Worm (Caenorhabditis elegans) whole organism, early embryonic: ENCODE results near the gene hlh-8.

Source experiments
- B0310.2 ChIP-seq: sonication (generic microtip); optimal IDR thresholded peaks from 2 replicates; lab custom pipeline; 2016; ENCODE audit warnings: mild to moderate bottlenecking, missing genetic modification characterization, missing compliant biosample characterization
- F13C5.2 ChIP-seq: sonication (generic microtip); optimal IDR thresholded peaks from 2 replicates; lab custom pipeline; 2017; ENCODE audit warnings: mild to moderate bottlenecking, missing genetic modification characterization, inconsistent platforms, missing compliant biosample characterization
- aly-1 ChIP-seq: sonication (generic microtip); optimal IDR thresholded peaks from 2 replicates; lab custom pipeline; 2016; ENCODE audit warnings: missing genetic modification characterization, missing compliant biosample characterization
- ama-1 ChIP-seq: fragments of 150-350 bp; optimal IDR thresholded peaks from 2 replicates; lab custom pipeline; 2014
- ceh-13 ChIP-seq: fragments of 200-800 bp; sonication (Bioruptor generic); optimal IDR thresholded peaks from 2 replicates; lab custom pipeline; 2018; ENCODE audit warnings: mild to moderate bottlenecking, missing genetic modification characterization, missing compliant biosample characterization
- ceh-36 ChIP-seq: sonication (generic microtip); optimal IDR thresholded peaks from 2 replicates; lab custom pipeline; 2016; ENCODE audit warnings: missing genetic modification characterization, inconsistent platforms, missing compliant biosample characterization
- ets-7 ChIP-seq: sonication (generic microtip); optimal IDR thresholded peaks from 2 replicates; lab custom pipeline; 2016; ENCODE audit warnings: missing genotype, missing genetic modification characterization, missing compliant biosample characterization
- flt-1 ChIP-seq: fragments of 200-800 bp; sonication (Bioruptor generic); IDR thresholded peaks from 2 replicates; pipeline ENCODE4 v1.3.6; 2022; ENCODE audit warnings: missing genetic modification characterization, missing compliant biosample characterization
- hmbx-1 ChIP-seq: sonication (generic microtip); optimal IDR thresholded peaks from 2 replicates; lab custom pipeline; 2016; ENCODE audit warnings: mild to moderate bottlenecking, missing genetic modification characterization, missing compliant biosample characterization
- hmg-4 ChIP-seq: fragments of 200-800 bp; sonication (Bioruptor generic); optimal IDR thresholded peaks from 2 replicates; lab custom pipeline; 2018; ENCODE audit warnings: mild to moderate bottlenecking, missing genetic modification characterization, missing compliant biosample characterization
- hnd-1 ChIP-seq: sonication (generic microtip); optimal IDR thresholded peaks from 2 replicates; lab custom pipeline; 2016; ENCODE audit warnings: missing genetic modification characterization, missing compliant biosample characterization
- pes-1 ChIP-seq: fragments of 200-800 bp; sonication (Bioruptor generic); IDR thresholded peaks from 2 replicates; pipeline ENCODE4 v1.3.6; 2022; ENCODE audit warnings: missing genetic modification reagents, missing genetic modification characterization, missing compliant biosample characterization
- scrt-1 ChIP-seq: fragments of 200-800 bp; sonication (Bioruptor generic); IDR thresholded peaks from 2 replicates; pipeline ENCODE4 v1.3.6; 2022; ENCODE audit warnings: missing genetic modification characterization, missing compliant biosample characterization
- sea-1 ChIP-seq: fragments of 200-800 bp; sonication (Bioruptor generic); conservative IDR thresholded peaks from 2 replicates; pipeline ENCODE4 v1.3.6; 2022; ENCODE audit warnings: missing genetic modification characterization, missing compliant biosample characterization
- tbx-11 ChIP-seq: fragments of 200-800 bp; sonication (Bioruptor generic); IDR thresholded peaks from 2 replicates; pipeline ENCODE4 v1.3.6; 2022; ENCODE audit warnings: missing genetic modification characterization, missing compliant biosample characterization
- tbx-37 ChIP-seq: fragments of 200-800 bp; sonication (Bioruptor generic); conservative IDR thresholded peaks from 2 replicates; pipeline ENCODE4 v1.3.6; 2022; ENCODE audit warnings: missing genetic modification reagents, missing genetic modification characterization, missing compliant biosample characterization
- tra-4 ChIP-seq: sonication (generic microtip); optimal IDR thresholded peaks from 2 replicates; lab custom pipeline; 2017; ENCODE audit warnings: missing genetic modification characterization, missing compliant biosample characterization

hlh-8 gene

DNA sequence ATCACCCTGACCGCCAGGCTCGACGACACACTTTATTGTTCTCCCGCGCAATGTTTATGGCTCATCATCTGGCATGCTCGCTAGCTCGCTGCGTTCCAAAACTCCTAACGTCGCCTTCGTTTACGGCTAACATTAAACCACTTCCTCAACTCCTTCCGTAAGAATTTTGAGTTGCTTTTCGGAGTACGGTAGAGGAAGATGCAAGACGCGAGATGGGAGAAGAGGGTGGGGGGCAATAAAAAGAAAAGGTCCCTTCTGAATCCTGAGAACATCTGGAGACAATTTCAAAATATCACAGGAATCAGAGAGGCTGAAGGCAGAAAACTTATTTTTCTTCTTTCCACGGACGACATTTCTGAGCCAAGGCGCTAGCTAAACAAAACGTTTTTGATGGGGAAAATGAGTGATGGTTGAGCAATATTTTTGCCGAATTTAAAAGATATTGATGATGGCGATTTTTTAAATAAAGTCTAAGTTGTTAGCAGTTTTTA, 1.6 kb downstream of the hlh-8 start:
- TF ChIP-seq flt-1 (GFP tag; lab: Robert Waterston, UW) (no peak), ceh-13 (no peak), ama-1 (lab: Kevin White, UChicago) (no peak), hmbx-1 (no peak), B0310.2 (no peak), ets-7 (no peak), F13C5.2 (no peak), tbx-11 (no peak), hmg-4 (GFP tag; lab: Kevin White, UChicago) (no peak), pes-1 (GFP tag; lab: Robert Waterston, UW) (no peak), ceh-36 (tag; lab: Kevin White, UChicago) (no peak), sea-1 (GFP tag; lab: Robert Waterston, UW) (no peak), scrt-1 (no peak), tbx-37 (GFP tag; lab: Robert Waterston, UW) (no peak), hnd-1 (tag; lab: Kevin White, UChicago) (no peak), tra-4 (no peak), aly-1 (tag; lab: Kevin White, UChicago) (no peak)

DNA sequence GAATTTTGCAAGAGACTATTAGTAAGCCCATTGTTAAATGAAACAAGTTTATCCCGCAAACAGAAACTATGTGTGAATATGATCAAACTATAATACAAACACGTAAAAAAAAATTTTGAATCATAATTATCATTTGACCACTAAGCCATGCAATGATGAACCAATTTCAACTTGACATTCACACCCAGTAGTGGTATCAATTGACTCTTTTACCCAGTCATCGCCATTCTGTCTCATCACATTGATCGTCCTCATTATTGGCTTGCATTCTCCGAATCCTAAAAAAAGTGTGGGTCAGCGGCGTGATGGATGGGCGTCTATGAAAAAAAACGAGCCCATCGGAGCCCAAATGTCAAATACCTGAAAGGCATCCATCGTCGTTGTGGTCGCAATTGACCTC, 4.0 kb downstream of the hlh-8 start:
- TF ChIP-seq pes-1 (GFP tag; lab: Robert Waterston, UW) (no peak), ama-1 (lab: Kevin White, UChicago) (no peak), sea-1 (GFP tag; lab: Robert Waterston, UW) (no peak), tbx-37 (GFP tag; lab: Robert Waterston, UW) (no peak), aly-1 (tag; lab: Kevin White, UChicago) (no peak), ets-7 (no peak), hnd-1 (tag; lab: Kevin White, UChicago) (no peak), flt-1 (GFP tag; lab: Robert Waterston, UW) (no peak), hmg-4 (GFP tag; lab: Kevin White, UChicago) (no peak), ceh-13 (no peak), ceh-36 (tag; lab: Kevin White, UChicago) (no peak), scrt-1 (no peak), hmbx-1 (no peak), tbx-11 (no peak), tra-4 (no peak), F13C5.2 (no peak), B0310.2 (no peak)

DNA sequence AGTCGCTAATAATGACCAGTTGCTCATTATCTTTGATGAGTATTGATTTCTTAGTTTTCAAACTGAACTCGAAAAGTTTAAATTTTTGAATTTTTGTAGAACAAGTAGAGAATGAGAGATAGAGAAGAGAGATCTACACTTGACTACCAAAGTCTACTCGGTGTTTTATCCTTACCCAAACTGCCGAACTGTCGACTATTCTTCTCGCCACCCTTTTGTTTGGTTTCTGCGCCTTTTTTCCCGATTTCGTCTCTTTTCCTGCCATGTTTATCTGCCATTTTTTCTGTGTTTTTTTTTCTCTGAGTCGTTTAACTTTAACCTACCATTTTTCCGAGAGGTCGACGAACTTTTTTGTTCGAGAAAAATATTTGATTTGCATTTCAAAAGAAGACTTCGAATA, 6.9 kb downstream of the hlh-8 start, which contains the start of gene C02B8.12:
C02B8.12 (minus strand) TSS at position 175 of the 400 bp plus-strand sequence.
- no peak for TF ChIP-seq F13C5.2
- TF ChIP-seq hmbx-1 = no peak
- TF ChIP-seq sea-1 (GFP tag; lab: Robert Waterston, UW) = no peak
- no peak for TF ChIP-seq hmg-4 (GFP tag; lab: Kevin White, UChicago)
- TF ChIP-seq tbx-37 (GFP tag; lab: Robert Waterston, UW) = no peak
- TF ChIP-seq pes-1 (GFP tag; lab: Robert Waterston, UW) = no peak
- TF ChIP-seq aly-1 (tag; lab: Kevin White, UChicago) = no peak
- TF ChIP-seq ceh-13 = no peak
- no peak for TF ChIP-seq flt-1 (GFP tag; lab: Robert Waterston, UW)
- no peak for TF ChIP-seq ama-1 (lab: Kevin White, UChicago)
- no peak for TF ChIP-seq scrt-1
- TF ChIP-seq hnd-1 (tag; lab: Kevin White, UChicago) = no peak
- no peak for TF ChIP-seq tbx-11
- TF ChIP-seq tra-4 = no peak
- TF ChIP-seq ceh-36 (tag; lab: Kevin White, UChicago) = no peak
- TF ChIP-seq ets-7 = no peak
- no peak for TF ChIP-seq B0310.2

DNA sequence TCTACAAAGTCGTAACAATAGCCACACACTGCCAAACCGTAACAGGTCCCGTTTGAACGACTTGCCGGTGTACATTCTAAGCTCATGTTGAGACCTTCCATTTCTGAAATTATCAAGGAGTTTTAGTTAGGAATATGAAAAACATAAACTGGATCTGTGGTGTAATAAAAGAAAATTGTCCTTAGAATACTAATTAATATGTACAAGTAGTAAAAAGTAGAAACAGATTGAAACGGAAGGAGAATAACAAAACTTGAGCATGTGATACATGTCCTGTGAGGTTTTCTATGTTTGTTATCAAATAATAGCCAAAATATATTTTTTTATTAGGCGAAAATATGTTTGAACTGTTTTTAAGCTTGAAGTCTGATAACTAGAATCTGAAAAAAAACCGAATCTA, 13.3 kb downstream of the hlh-8 start, which contains the start of gene frpr-1:
frpr-1 (minus strand) TSS at position 101 of the 400 bp plus-strand sequence.
- TF ChIP-seq pes-1 (GFP tag; lab: Robert Waterston, UW) (no peak), B0310.2 (no peak), tbx-11 (no peak), sea-1 (GFP tag; lab: Robert Waterston, UW) (no peak), hnd-1 (tag; lab: Kevin White, UChicago) (no peak), ceh-13 (no peak), hmbx-1 (no peak), ama-1 (lab: Kevin White, UChicago) (no peak), tra-4 (no peak), flt-1 (GFP tag; lab: Robert Waterston, UW) (no peak), scrt-1 (no peak)

DNA sequence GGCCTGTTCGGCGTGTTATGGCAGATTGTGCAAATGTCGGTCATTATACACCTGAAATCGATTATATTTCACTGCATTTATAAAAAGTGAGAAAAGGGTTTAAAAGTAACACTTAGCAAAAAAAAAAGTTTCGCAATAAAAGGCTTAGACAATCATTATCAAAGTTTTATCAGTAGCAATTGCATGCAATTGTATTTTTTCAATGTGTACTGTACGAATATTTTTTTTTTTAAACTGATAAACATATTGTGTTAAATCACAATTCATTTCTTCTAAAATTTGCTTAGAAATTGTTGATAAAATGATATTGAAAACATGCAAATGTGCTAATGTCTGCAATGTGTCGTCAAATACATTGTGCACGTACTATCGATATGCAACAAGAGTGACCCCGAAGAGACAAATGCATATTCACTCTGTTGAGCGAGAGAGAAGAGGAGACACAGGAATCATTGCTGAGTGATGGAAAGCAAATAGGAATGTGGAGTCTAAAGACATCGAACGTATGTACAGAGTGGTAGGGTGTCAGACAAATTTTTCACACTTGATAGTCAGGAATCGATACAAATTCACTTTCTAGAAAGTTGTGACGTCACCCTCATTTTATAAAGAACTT, 20.1 kb downstream of the hlh-8 start, which contains the start of gene C02B8.6:
C02B8.6 (minus strand) TSS at position 51 of the 616 bp plus-strand sequence.
- TF ChIP-seq B0310.2 (no peak), tbx-37 (GFP tag; lab: Robert Waterston, UW) (no peak), flt-1 (GFP tag; lab: Robert Waterston, UW) (no peak), hmg-4 (GFP tag; lab: Kevin White, UChicago) (no peak), pes-1 (GFP tag; lab: Robert Waterston, UW) (no peak), scrt-1 (no peak), sea-1 (GFP tag; lab: Robert Waterston, UW) (no peak), tbx-11 (no peak), ets-7 (no peak), ceh-36 (tag; lab: Kevin White, UChicago) (no peak)

DNA sequence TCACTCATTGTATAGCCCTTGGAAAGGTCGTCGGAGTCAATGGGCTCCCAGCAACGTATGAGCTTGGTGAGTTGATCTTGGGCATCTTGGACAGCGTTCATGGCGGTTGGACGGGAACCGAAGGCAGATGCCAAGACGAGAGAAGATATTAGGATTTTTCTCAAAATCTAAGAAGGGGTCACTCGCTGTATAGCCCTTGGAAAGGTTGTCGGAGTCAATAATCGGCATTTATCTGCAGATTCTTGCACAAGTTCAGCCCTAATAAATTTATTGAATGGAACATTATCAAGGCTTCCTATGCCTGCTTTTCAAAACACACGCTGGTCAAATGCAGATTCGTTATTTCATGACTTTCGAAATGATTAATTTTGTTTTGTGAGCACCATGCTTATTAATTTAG, 21.5 kb downstream of the hlh-8 start, which contains the start of gene C02B8.7:
C02B8.7 (minus strand) TSS at position 101 of the 400 bp plus-strand sequence.
- no peak for TF ChIP-seq ceh-13
- TF ChIP-seq ama-1 (lab: Kevin White, UChicago) = no peak
- TF ChIP-seq tbx-11 = no peak
- no peak for TF ChIP-seq pes-1 (GFP tag; lab: Robert Waterston, UW)
- TF ChIP-seq scrt-1 = no peak
- TF ChIP-seq tbx-37 (GFP tag; lab: Robert Waterston, UW) = no peak

DNA sequence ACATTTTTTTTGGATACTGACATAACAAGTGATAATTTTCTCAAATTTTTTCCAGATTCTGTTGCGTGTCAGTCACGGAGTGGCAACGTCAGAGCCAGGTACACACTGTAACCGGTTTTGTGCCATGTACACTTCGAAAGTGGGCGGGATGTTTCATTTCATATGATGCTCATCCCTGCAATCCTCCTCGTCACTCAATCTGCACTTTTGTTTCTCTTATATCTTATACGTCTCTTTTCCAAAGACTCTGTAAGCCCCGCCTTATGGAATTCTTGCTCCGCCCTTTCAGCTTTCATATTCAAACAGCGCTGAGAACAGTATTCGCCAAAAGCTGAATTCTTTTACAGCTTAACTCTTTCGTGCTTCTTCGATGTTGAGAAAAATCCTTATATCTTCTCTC, 22.9 kb downstream of the hlh-8 start, which contains the start of gene C02B8.3:
C02B8.3 (plus strand) TSS at position 301 of the 400 bp plus-strand sequence.
- TF ChIP-seq B0310.2 (no peak), hmg-4 (GFP tag; lab: Kevin White, UChicago) (no peak), ets-7 (no peak), F13C5.2 (no peak), ama-1 (lab: Kevin White, UChicago) (no peak), pes-1 (GFP tag; lab: Robert Waterston, UW) (no peak), hmbx-1 (no peak), ceh-36 (tag; lab: Kevin White, UChicago) (no peak), sea-1 (GFP tag; lab: Robert Waterston, UW) (no peak), tra-4 (no peak), aly-1 (tag; lab: Kevin White, UChicago) (no peak), flt-1 (GFP tag; lab: Robert Waterston, UW) (no peak), tbx-11 (no peak), tbx-37 (GFP tag; lab: Robert Waterston, UW) (no peak)
